Worm (Caenorhabditis elegans) whole organism, L3 larva: ENCODE measurements around the gene ins-39.

Source experiments
- R02D3.7 ChIP-seq: fragments of 150-350 bp; optimal IDR thresholded peaks from 2 replicates; lab custom pipeline; 2014; ENCODE audit warnings: missing biosample characterization, missing genetic modification characterization
- ZK546.5 ChIP-seq: sonication (generic microtip); optimal IDR thresholded peaks from 2 replicates; lab custom pipeline; 2017; ENCODE audit warnings: missing biosample characterization, missing genetic modification characterization
- aly-2 ChIP-seq: fragments of 150-350 bp; optimal IDR thresholded peaks from 2 replicates; lab custom pipeline; 2014; ENCODE audit warnings: missing biosample characterization, missing genetic modification characterization
- ama-1 ChIP-seq: fragments of 150-350 bp; optimal IDR thresholded peaks from 2 replicates; lab custom pipeline; 2018
- ceh-16 ChIP-seq: sonication (generic microtip); optimal IDR thresholded peaks from 2 replicates; lab custom pipeline; 2017; ENCODE audit warnings: missing biosample characterization, missing genetic modification characterization
- ceh-28 ChIP-seq: fragments of 150-350 bp; optimal IDR thresholded peaks from 2 replicates; lab custom pipeline; 2014; ENCODE audit warnings: missing biosample characterization, missing genetic modification reagents, missing genetic modification characterization
- ceh-82 ChIP-seq: fragments of 150-350 bp; optimal IDR thresholded peaks from 2 replicates; lab custom pipeline; 2014; ENCODE audit warnings: missing biosample characterization, missing genetic modification characterization
- ceh-9 ChIP-seq: sonication (generic microtip); optimal IDR thresholded peaks from 2 replicates; lab custom pipeline; 2018; ENCODE audit warnings: missing biosample characterization, missing genetic modification characterization
- daf-12 ChIP-seq: fragments of 150-350 bp; optimal IDR thresholded peaks from 2 replicates; lab custom pipeline; 2014; ENCODE audit warnings: missing biosample characterization, missing genetic modification reagents, missing genetic modification characterization
- egl-27 ChIP-seq: sonication (generic microtip); optimal IDR thresholded peaks from 4 replicates; lab custom pipeline; 2017; ENCODE audit warnings: missing biosample characterization, missing genetic modification reagents, missing genetic modification characterization
- egl-5 ChIP-seq: fragments of 150-350 bp; optimal IDR thresholded peaks from 2 replicates; lab custom pipeline; 2017; ENCODE audit warnings: missing biosample characterization, missing genetic modification reagents, missing genetic modification characterization, inconsistent platforms
- elt-1 ChIP-seq: fragments of 150-350 bp; optimal IDR thresholded peaks from 2 replicates; lab custom pipeline; 2014; ENCODE audit warnings: missing biosample characterization, missing genetic modification characterization
- elt-2 ChIP-seq: sonication (generic microtip); optimal IDR thresholded peaks from 2 replicates; lab custom pipeline; 2016; ENCODE audit warnings: missing genetic modification reagents, mild to moderate bottlenecking, missing genetic modification characterization, missing compliant biosample characterization
- elt-3 ChIP-seq, 3 experiments: fragments of 150-350 bp in 1 of 3; sonication (generic microtip) in 2 of 3; optimal IDR thresholded peaks; 2 replicates in 2 of 3; 4 replicates in 1 of 3; lab custom pipeline; 2014 to 2017; ENCODE audit warnings: missing biosample characterization in 3 of 3, missing genetic modification characterization in 3 of 3
- eor-1 ChIP-seq, 2 experiments: fragments of 150-350 bp; optimal IDR thresholded peaks; 2 replicates each; lab custom pipeline; 2014 to 2018; ENCODE audit warnings: missing biosample characterization in 2 of 2, missing genetic modification characterization in 2 of 2
- fkh-10 ChIP-seq: sonication (generic microtip); optimal IDR thresholded peaks from 2 replicates; lab custom pipeline; 2017; ENCODE audit warnings: missing biosample characterization, missing genetic modification reagents, missing genetic modification characterization
- fkh-2 ChIP-seq: fragments of 150-350 bp; optimal IDR thresholded peaks from 2 replicates; lab custom pipeline; 2014; ENCODE audit warnings: missing biosample characterization, missing genetic modification reagents, missing genetic modification characterization
- fos-1 ChIP-seq: fragments of 150-350 bp; optimal IDR thresholded peaks from 2 replicates; lab custom pipeline; 2014; ENCODE audit warnings: missing biosample characterization, missing genetic modification characterization
- hmg-11 ChIP-seq: sonication (generic microtip); optimal IDR thresholded peaks from 2 replicates; lab custom pipeline; 2016; ENCODE audit warnings: missing genetic modification characterization, missing compliant biosample characterization
- jun-1 ChIP-seq: fragments of 150-350 bp; optimal IDR thresholded peaks from 2 replicates; lab custom pipeline; 2014; ENCODE audit warnings: missing biosample characterization, missing genetic modification reagents, missing genetic modification characterization
- lin-15B ChIP-seq: fragments of 150-350 bp; optimal IDR thresholded peaks from 2 replicates; lab custom pipeline; 2014; ENCODE audit warnings: missing biosample characterization, missing genetic modification characterization
- lin-39 ChIP-seq: fragments of 150-350 bp; optimal IDR thresholded peaks from 2 replicates; lab custom pipeline; 2018; ENCODE audit warnings: missing biosample characterization, missing genetic modification reagents, missing genetic modification characterization
- lsy-12 ChIP-seq: sonication (generic microtip); optimal IDR thresholded peaks from 2 replicates; lab custom pipeline; 2016; ENCODE audit warnings: mild to moderate bottlenecking, missing genetic modification characterization, missing compliant biosample characterization
- mdl-1 ChIP-seq: fragments of 150-350 bp; optimal IDR thresholded peaks from 2 replicates; lab custom pipeline; 2014; ENCODE audit warnings: missing biosample characterization, missing genetic modification characterization
- mml-1 ChIP-seq: fragments of 150-350 bp; sonication (generic microtip); optimal IDR thresholded peaks from 3 replicates; lab custom pipeline; 2014; ENCODE audit warnings: missing biosample characterization, missing genetic modification characterization
- nfya-1 ChIP-seq: sonication (generic microtip); optimal IDR thresholded peaks from 2 replicates; lab custom pipeline; 2017; ENCODE audit warnings: missing genetic modification characterization, mild to moderate bottlenecking, missing compliant biosample characterization, antibody characterized with exemption, moderate library complexity; ENCODE audit not compliant: insufficient read depth
- nhr-11 ChIP-seq: fragments of 150-350 bp; optimal IDR thresholded peaks from 2 replicates; lab custom pipeline; 2014; ENCODE audit warnings: missing biosample characterization, missing genetic modification characterization
- nhr-12 ChIP-seq: fragments of 150-350 bp; optimal IDR thresholded peaks from 2 replicates; lab custom pipeline; 2014; ENCODE audit warnings: missing biosample characterization, missing genetic modification characterization
- nhr-23 ChIP-seq: fragments of 150-350 bp; optimal IDR thresholded peaks from 2 replicates; lab custom pipeline; 2014; ENCODE audit warnings: missing biosample characterization, missing genetic modification reagents, missing genetic modification characterization
- nhr-237 ChIP-seq: fragments of 150-350 bp; optimal IDR thresholded peaks from 2 replicates; lab custom pipeline; 2014; ENCODE audit warnings: missing biosample characterization, missing genetic modification characterization
- nhr-25 ChIP-seq: sonication (generic microtip); optimal IDR thresholded peaks from 2 replicates; lab custom pipeline; 2017; ENCODE audit warnings: missing biosample characterization, missing genetic modification characterization
- nhr-28 ChIP-seq: fragments of 150-350 bp; optimal IDR thresholded peaks from 2 replicates; lab custom pipeline; 2014; ENCODE audit warnings: missing biosample characterization, missing genetic modification characterization
- nhr-43 ChIP-seq: sonication (generic microtip); optimal IDR thresholded peaks from 2 replicates; lab custom pipeline; 2016; ENCODE audit warnings: mild to moderate bottlenecking, missing genetic modification characterization, missing compliant biosample characterization; ENCODE audit not compliant: poor library complexity, severe bottlenecking
- nhr-67 ChIP-seq: fragments of 150-350 bp; optimal IDR thresholded peaks from 2 replicates; lab custom pipeline; 2014; ENCODE audit warnings: missing biosample characterization, missing genetic modification characterization
- nhr-76 ChIP-seq: fragments of 150-350 bp; sonication (generic microtip); optimal IDR thresholded peaks from 5 replicates; lab custom pipeline; 2014; ENCODE audit warnings: missing biosample characterization, missing genetic modification characterization
- nhr-77 ChIP-seq: fragments of 150-350 bp; optimal IDR thresholded peaks from 2 replicates; lab custom pipeline; 2014; ENCODE audit warnings: missing biosample characterization, missing genetic modification characterization
- pha-4 ChIP-seq: fragments of 150-350 bp; optimal IDR thresholded peaks from 2 replicates; lab custom pipeline; 2014; ENCODE audit warnings: missing biosample characterization, missing genetic modification reagents, missing genetic modification characterization
- pqm-1 ChIP-seq: fragments of 150-350 bp; optimal IDR thresholded peaks from 2 replicates; lab custom pipeline; 2017; ENCODE audit warnings: missing biosample characterization, missing genetic modification characterization, inconsistent platforms
- sea-2 ChIP-seq: fragments of 150-350 bp; sonication (generic microtip); optimal IDR thresholded peaks from 4 replicates; lab custom pipeline; 2014; ENCODE audit warnings: missing biosample characterization, missing genetic modification reagents, missing genetic modification characterization
- skn-1 ChIP-seq: fragments of 150-350 bp; optimal IDR thresholded peaks from 2 replicates; lab custom pipeline; 2014; ENCODE audit warnings: missing biosample characterization, missing genetic modification characterization
- snpc-4 ChIP-seq: fragments of 150-350 bp; optimal IDR thresholded peaks from 2 replicates; lab custom pipeline; 2014; ENCODE audit warnings: missing biosample characterization, missing genetic modification characterization
- tbx-2 ChIP-seq: sonication (generic microtip); optimal IDR thresholded peaks from 2 replicates; lab custom pipeline; 2016; ENCODE audit warnings: mild to moderate bottlenecking, missing genetic modification characterization, missing compliant biosample characterization
- unc-39 ChIP-seq: sonication (generic microtip); optimal IDR thresholded peaks from 4 replicates; lab custom pipeline; 2017; ENCODE audit warnings: missing biosample characterization, missing genetic modification characterization
- unc-62 ChIP-seq: fragments of 150-350 bp; sonication (generic microtip); optimal IDR thresholded peaks from 4 replicates; lab custom pipeline; 2014; ENCODE audit warnings: missing biosample characterization, missing genetic modification reagents, missing genetic modification characterization
- zag-1 ChIP-seq: fragments of 150-350 bp; optimal IDR thresholded peaks from 2 replicates; lab custom pipeline; 2014; ENCODE audit warnings: missing biosample characterization, missing genetic modification characterization
- ztf-11 ChIP-seq: fragments of 150-350 bp; optimal IDR thresholded peaks from 2 replicates; lab custom pipeline; 2014; ENCODE audit warnings: missing biosample characterization, missing genetic modification characterization
- ztf-4 ChIP-seq: fragments of 150-350 bp; optimal IDR thresholded peaks from 2 replicates; lab custom pipeline; 2014; ENCODE audit warnings: missing biosample characterization, missing genetic modification characterization

ins-39 gene

ce11 chrX:1311577-1311976 is 32.6 kb downstream of the ins-39 start:
- TF ChIP-seq nhr-11 (tag; lab: Kevin White, UChicago) (no peak), elt-2 (tag; lab: Kevin White, UChicago) (peak; percentile 24), pqm-1 (tag; lab: Kevin White, UChicago) (peak; percentile 13), lin-39 (tag; lab: Kevin White, UChicago) (no peak)
- TF ChIP-seq, all 47 proteins: peak for 2

ce11 chrX:1311084-1311483 is 33.1 kb downstream of the ins-39 start, which contains the start of gene H42K12.3:
Gene H42K12.3 (plus strand): TSS chrX:1311391.
- TF ChIP-seq pqm-1 (tag; lab: Kevin White, UChicago) (no peak), nhr-43 (tag; lab: Kevin White, UChicago) (peak; percentile 39), nhr-23 (tag; lab: Kevin White, UChicago) (peak; percentile 56)

ce11 chrX:1309446-1309845 is 34.8 kb downstream of the ins-39 start:
- TF ChIP-seq nhr-43 (tag; lab: Kevin White, UChicago) = peak; percentile 18
- no peak for TF ChIP-seq nhr-11 (tag; lab: Kevin White, UChicago)
- TF ChIP-seq, all 47 proteins: peak for 1

DNA sequence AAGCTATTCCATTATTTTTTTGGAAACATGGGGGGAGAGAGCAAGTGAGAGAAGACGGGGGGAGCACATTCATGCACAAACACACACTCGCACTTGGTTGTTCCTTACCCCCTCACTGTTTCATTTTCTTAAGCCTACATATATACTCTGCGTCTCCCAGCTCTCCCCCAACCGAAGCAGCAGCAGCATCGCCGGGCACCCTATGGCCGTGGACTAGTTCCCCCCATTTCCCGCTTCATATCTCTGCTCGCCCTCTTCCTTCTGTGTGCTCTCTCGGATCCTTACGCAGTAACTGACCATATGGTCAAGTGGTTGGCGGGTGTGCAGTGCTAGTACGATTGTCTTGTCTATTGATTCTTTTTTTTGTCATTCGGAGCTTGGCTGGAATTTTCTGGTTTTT is 42.0 kb downstream of the ins-39 start:
- TF ChIP-seq nhr-237 (tag; lab: Kevin White, UChicago) = no peak
- no peak for TF ChIP-seq nhr-76 (tag; lab: Kevin White, UChicago)
- peak; percentile 82 for TF ChIP-seq lin-39 (tag; lab: Kevin White, UChicago)
- peak; percentile 23 for TF ChIP-seq mdl-1 (tag; lab: Kevin White, UChicago)
- no peak for TF ChIP-seq lsy-12 (tag; lab: Kevin White, UChicago)
- peak; percentile 58 for TF ChIP-seq lin-15B
- TF ChIP-seq unc-62 (GFP tag; lab: Kevin White, UChicago) = no peak
- no peak for TF ChIP-seq mml-1 (tag; lab: Kevin White, UChicago)
- no peak for TF ChIP-seq ztf-4 (tag; lab: Kevin White, UChicago)
- no peak for TF ChIP-seq nhr-12
- TF ChIP-seq snpc-4 (tag; lab: Kevin White, UChicago) = peak; percentile 47
- peak; percentile 25 for TF ChIP-seq R02D3.7 (tag; lab: Kevin White, UChicago)
- no peak for TF ChIP-seq ceh-16 (tag; lab: Kevin White, UChicago)
- no peak for TF ChIP-seq eor-1 (tag; optimal IDR thresholded peaks at IDR 0.05; lab: Kevin White, UChicago)
- TF ChIP-seq zag-1 (tag; lab: Kevin White, UChicago) = no peak
- TF ChIP-seq nhr-25 (tag; lab: Kevin White, UChicago) = no peak
- TF ChIP-seq fos-1 (tag; lab: Kevin White, UChicago) = peak; percentile 45
- TF ChIP-seq nhr-77 (tag; lab: Kevin White, UChicago) = no peak
- peak; percentile 18 for TF ChIP-seq skn-1 (tag; lab: Kevin White, UChicago)
- no peak for TF ChIP-seq elt-1 (tag; lab: Kevin White, UChicago)
- TF ChIP-seq nhr-43 (tag; lab: Kevin White, UChicago) = no peak
- peak; percentile 67 for TF ChIP-seq pqm-1 (tag; lab: Kevin White, UChicago)
- no peak for TF ChIP-seq nhr-23 (tag; lab: Kevin White, UChicago)
- peak; percentile 88 for TF ChIP-seq pha-4 (tag; lab: Kevin White, UChicago)
- peak; percentile 55 for TF ChIP-seq elt-2 (tag; lab: Kevin White, UChicago)
- no peak for TF ChIP-seq aly-2 (tag; lab: Kevin White, UChicago)
- peak; percentile 80 for TF ChIP-seq nfya-1 (tag; lab: Kevin White, UChicago)
- TF ChIP-seq daf-12 (tag; lab: Kevin White, UChicago) = no peak
- no peak for TF ChIP-seq nhr-67 (tag; lab: Kevin White, UChicago)
- no peak for TF ChIP-seq fkh-2 (tag; lab: Kevin White, UChicago)
- TF ChIP-seq egl-27 (tag; lab: Kevin White, UChicago) = peak; percentile 67
- TF ChIP-seq sea-2 (GFP tag; lab: Kevin White, UChicago) = no peak
- TF ChIP-seq hmg-11 (tag; lab: Kevin White, UChicago) = peak; percentile 99
- TF ChIP-seq nhr-28 (tag; lab: Kevin White, UChicago) = no peak
- TF ChIP-seq fkh-10 (GFP tag; lab: Kevin White, UChicago) = peak; percentile 51
- TF ChIP-seq unc-39 (tag; lab: Kevin White, UChicago) = no peak
- TF ChIP-seq ceh-9 (tag; lab: Kevin White, UChicago) = no peak
- peak; percentile 63 for TF ChIP-seq jun-1
- peak; percentile 33 for TF ChIP-seq ceh-28 (tag; lab: Kevin White, UChicago)
- no peak for TF ChIP-seq ama-1
- TF ChIP-seq elt-3 (tag; optimal IDR thresholded peaks at IDR 0.05; lab: Kevin White, UChicago) = no peak
- no peak for TF ChIP-seq egl-5 (tag; lab: Kevin White, UChicago)
- TF ChIP-seq ztf-11 (tag; lab: Kevin White, UChicago) = no peak
- no peak for TF ChIP-seq nhr-11 (tag; lab: Kevin White, UChicago)
- no peak for TF ChIP-seq ZK546.5 (tag; lab: Kevin White, UChicago)
- no peak for TF ChIP-seq ceh-82
- TF ChIP-seq tbx-2 (tag; lab: Kevin White, UChicago) = peak; percentile 43
